Worm (Caenorhabditis elegans) whole organism, late embryonic: Measurements from ENCODE around the gene sre-2.
A peak's percentile ranks its signal among the peaks of the same experiment; 100 is the strongest.

Experiments
- ama-1 ChIP-seq: fragments of 150-350 bp; optimal IDR thresholded peaks from 2 replicates; lab custom pipeline; 2014
- ceh-18 ChIP-seq: sonication (generic microtip); optimal IDR thresholded peaks from 2 replicates; lab custom pipeline; 2016; ENCODE audit warnings: missing genetic modification characterization, missing compliant biosample characterization
- dmd-4 ChIP-seq: sonication (generic microtip); optimal IDR thresholded peaks from 2 replicates; lab custom pipeline; 2016; ENCODE audit warnings: borderline replicate concordance, missing genetic modification characterization, missing compliant biosample characterization
- hlh-6 ChIP-seq: sonication (generic microtip); optimal IDR thresholded peaks from 2 replicates; lab custom pipeline; 2016; ENCODE audit warnings: missing genotype, missing genetic modification characterization, missing compliant biosample characterization
- lin-11 ChIP-seq: fragments of 200-800 bp; sonication (Bioruptor generic); optimal IDR thresholded peaks from 2 replicates; lab custom pipeline; 2018; ENCODE audit warnings: mild to moderate bottlenecking, missing genetic modification characterization, missing compliant biosample characterization
- pqm-1 ChIP-seq: sonication (generic microtip); optimal IDR thresholded peaks from 2 replicates; lab custom pipeline; 2016; ENCODE audit warnings: missing genetic modification characterization, missing compliant biosample characterization
- tbx-2 ChIP-seq: sonication (generic microtip); optimal IDR thresholded peaks from 2 replicates; lab custom pipeline; 2016; ENCODE audit warnings: missing genetic modification characterization, missing compliant biosample characterization
- ttx-3 ChIP-seq: sonication (generic microtip); optimal IDR thresholded peaks from 2 replicates; lab custom pipeline; 2016; ENCODE audit warnings: missing genetic modification reagents, missing genetic modification characterization, missing compliant biosample characterization

DNA sequence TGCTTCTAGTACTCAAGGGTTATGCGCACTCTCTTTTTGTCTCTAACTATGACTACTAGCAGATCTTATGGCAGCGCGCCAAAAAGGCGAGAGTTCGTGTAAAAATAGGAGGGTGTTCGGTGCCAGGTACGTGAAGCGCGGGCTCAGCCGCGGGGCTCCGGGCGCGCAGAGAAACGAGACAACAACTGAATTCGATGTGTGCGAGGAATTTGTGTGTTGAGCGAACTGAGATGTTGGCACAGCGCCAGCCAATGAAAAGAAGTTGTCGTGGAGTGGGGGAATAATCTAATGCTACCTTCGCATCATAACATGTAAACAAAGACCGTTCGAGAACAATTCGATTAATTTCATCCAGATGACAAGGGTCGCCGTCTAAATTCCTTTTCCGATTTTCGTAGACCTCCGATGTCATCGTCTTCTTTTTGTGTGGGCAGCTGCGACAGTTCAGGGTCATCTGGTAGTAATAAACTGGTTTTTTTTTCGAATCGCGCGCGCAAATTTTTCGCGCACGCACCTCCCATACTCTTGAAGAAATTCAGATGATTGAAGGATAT, 29.5 kb upstream of the sre-2 start:
- TF ChIP-seq ttx-3 (tag; lab: Kevin White, UChicago), result no peak
- TF ChIP-seq lin-11 (tag; lab: Kevin White, UChicago), result no peak
- TF ChIP-seq pqm-1 (tag; lab: Kevin White, UChicago), result no peak
- no peak for TF ChIP-seq hlh-6
- no peak for TF ChIP-seq ama-1 (lab: Kevin White, UChicago)
- TF ChIP-seq tbx-2 (tag; lab: Kevin White, UChicago), result no peak
- no peak for TF ChIP-seq dmd-4 (tag; lab: Kevin White, UChicago)
- peak; percentile 5 for TF ChIP-seq ceh-18 (tag; lab: Kevin White, UChicago)
